Worm (Caenorhabditis elegans): ENCODE measurements around the gene dmsr-12.

ce11 chrV:6803992-6804391 is 2.2 kb downstream of the dmsr-12 start, which contains the start of gene dmsr-11:
- TF ChIP-seq lsy-12 (tag; optimal IDR thresholded peaks at IDR 0.05) (no peak), nhr-28 (tag; optimal IDR thresholded peaks at IDR 0.05) (no peak), nhr-237 (tag; optimal IDR thresholded peaks at IDR 0.05) (no peak)

Data from whole organism, L3 larva.